Fruit fly (Drosophila melanogaster) whole organism: Measurements from ENCODE around the gene CG3984.

Experiments used
- CG8478 ChIP-seq: fragments of >200 bp; optimal IDR thresholded peaks from 2 replicates; lab custom pipeline; 2018; ENCODE audit warnings: inconsistent platforms
- Dll ChIP-seq: fragments of >200 bp; optimal IDR thresholded peaks from 2 replicates; lab custom pipeline; 2017
- EcR ChIP-seq, 2 experiments: fragments of >200 bp; optimal IDR thresholded peaks; 2 replicates each; lab custom pipeline; 2017; ENCODE audit warnings: missing biosample characterization in 2 of 2, missing genetic modification characterization in 2 of 2, missing genetic modification reagents in 2 of 2
- pan ChIP-seq: fragments of >200 bp; optimal IDR thresholded peaks from 2 replicates; lab custom pipeline; 2017
- psq ChIP-seq: fragments of >200 bp; optimal IDR thresholded peaks from 2 replicates; lab custom pipeline; 2017
- usp ChIP-seq: fragments of >200 bp; optimal IDR thresholded peaks from 2 replicates; lab custom pipeline; 2017; ENCODE audit warnings: missing biosample characterization, missing genetic modification characterization, mixed read lengths

DNA sequence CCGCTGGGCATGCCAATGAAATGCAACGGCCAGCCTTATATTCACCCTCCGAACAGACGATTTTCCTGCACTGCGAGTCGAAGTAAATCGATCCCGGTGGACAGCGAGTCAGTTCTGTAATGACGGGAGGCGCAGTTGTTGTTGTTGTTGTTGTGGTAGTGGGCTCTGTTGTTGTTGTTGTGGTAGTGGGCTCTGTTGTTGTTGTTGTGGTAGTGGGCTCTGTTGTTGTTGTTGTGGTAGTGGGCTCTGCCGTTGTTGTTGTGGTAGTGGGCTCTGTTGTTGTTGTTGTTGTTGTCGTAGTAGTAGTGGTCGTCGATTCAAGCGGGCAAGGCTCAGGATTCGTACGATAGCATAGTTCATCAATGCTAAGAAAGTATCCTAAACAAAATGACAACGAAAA lies 933 bp upstream of the CG3984 start:
- TF ChIP-seq psq (lab: Kevin White, UChicago) (no peak), CG8478 (no peak), usp (GFP tag; lab: Kevin White, UChicago) (no peak), EcR (GFP tag; optimal IDR thresholded peaks at IDR 0.05; lab: Kevin White, UChicago) (no peak), pan (lab: Kevin White, UChicago) (no peak), Dll (lab: Kevin White, UChicago) (no peak)
